Fruit fly (Drosophila melanogaster) whole organism, embryonic: Measurements from ENCODE around the gene Rbcn-3B.

ENCODE experiments used
- CG11456 ChIP-seq: fragments of 200-800 bp; sonication (Bioruptor generic); IDR thresholded peaks from 3 replicates; pipeline ENCODE4 v1.3.6; 2022; ENCODE audit warnings: missing biosample characterization, missing genetic modification characterization
- CG13424 ChIP-seq: fragments of 200-800 bp; sonication (Bioruptor generic); optimal IDR thresholded peaks from 2 replicates; lab custom pipeline; 2019; ENCODE audit warnings: missing biosample characterization, mild to moderate bottlenecking, missing genetic modification characterization, moderate library complexity
- CG15073 ChIP-seq: fragments of 200-800 bp; sonication (Bioruptor generic); optimal IDR thresholded peaks from 2 replicates; lab custom pipeline; 2016; ENCODE audit warnings: missing biosample characterization, missing genetic modification characterization
- CG15601 ChIP-seq: fragments of 200-800 bp; sonication (Bioruptor generic); optimal IDR thresholded peaks from 3 replicates; lab custom pipeline; 2019; ENCODE audit warnings: missing biosample characterization, mild to moderate bottlenecking, missing genetic modification characterization, moderate library complexity
- CG1603 ChIP-seq: fragments of 200-800 bp; sonication (Bioruptor generic); optimal IDR thresholded peaks from 2 replicates; lab custom pipeline; 2019; ENCODE audit warnings: missing biosample characterization, mild to moderate bottlenecking, missing genetic modification characterization, moderate library complexity
- CG1647 ChIP-seq: fragments of 200-800 bp; sonication (Bioruptor generic); optimal IDR thresholded peaks from 3 replicates; lab custom pipeline; 2016; ENCODE audit warnings: missing biosample characterization, missing genetic modification characterization
- CG16779 ChIP-seq: fragments of 200-800 bp; sonication (Bioruptor generic); IDR thresholded peaks from 2 replicates; pipeline ENCODE4 v1.3.6; 2022; ENCODE audit warnings: missing biosample characterization, missing genetic modification characterization
- CG18262 ChIP-seq: fragments of 200-800 bp; optimal IDR thresholded peaks from 3 replicates; lab custom pipeline; 2019; ENCODE audit warnings: missing biosample characterization, mild to moderate bottlenecking, missing genetic modification characterization, moderate library complexity
- CG2129 ChIP-seq: fragments of 200-800 bp; sonication (Bioruptor generic); IDR thresholded peaks from 2 replicates; pipeline ENCODE4 v1.3.6; 2022; ENCODE audit warnings: missing biosample characterization, missing genetic modification characterization; ENCODE audit not compliant: partially characterized antibody
- CG33213 ChIP-seq: fragments of 200-800 bp; sonication (Bioruptor generic); optimal IDR thresholded peaks from 3 replicates; lab custom pipeline; 2016; ENCODE audit warnings: missing biosample characterization, missing genetic modification characterization
- CG6813 ChIP-seq: fragments of 200-800 bp; sonication (Bioruptor generic); optimal IDR thresholded peaks from 2 replicates; lab custom pipeline; 2017; ENCODE audit warnings: missing biosample characterization, missing genetic modification characterization, mild to moderate bottlenecking, moderate library complexity, missing genetic modification reagents
- CG7357 ChIP-seq: fragments of 200-800 bp; sonication (Bioruptor generic); IDR thresholded peaks from 3 replicates; pipeline ENCODE4 v1.3.6; 2022; ENCODE audit warnings: missing biosample characterization, missing genetic modification characterization
- CG7786 ChIP-seq: fragments of 200-800 bp; sonication (Bioruptor generic); optimal IDR thresholded peaks from 2 replicates; lab custom pipeline; 2016; ENCODE audit warnings: missing biosample characterization, missing genetic modification characterization
- CG7928 ChIP-seq: fragments of 200-800 bp; sonication (Bioruptor generic); optimal IDR thresholded peaks from 2 replicates; lab custom pipeline; 2017; ENCODE audit warnings: missing biosample characterization, mild to moderate bottlenecking, missing genetic modification characterization
- CG8359 ChIP-seq: fragments of 200-800 bp; sonication (Bioruptor generic); optimal IDR thresholded peaks from 2 replicates; lab custom pipeline; 2017; ENCODE audit warnings: missing biosample characterization, mild to moderate bottlenecking, missing genetic modification characterization, borderline replicate concordance
- CG9797 ChIP-seq: fragments of 200-800 bp; sonication (Bioruptor generic); optimal IDR thresholded peaks from 3 replicates; lab custom pipeline; 2018; ENCODE audit warnings: missing biosample characterization, mild to moderate bottlenecking, missing genetic modification characterization
- CG9932 ChIP-seq: fragments of 200-800 bp; sonication (Bioruptor generic); IDR thresholded peaks from 2 replicates; pipeline ENCODE4 v1.3.6; 2022; ENCODE audit warnings: missing biosample characterization, missing genetic modification characterization
- Dfd ChIP-seq, 2 experiments: fragments of >200 bp; optimal IDR thresholded peaks; 2 replicates each; lab custom pipeline; 2017; ENCODE audit warnings: missing biosample characterization in 2 of 2, missing genetic modification characterization in 2 of 2
- HLHmδ ChIP-seq: fragments of 200-800 bp; sonication (Bioruptor generic); optimal IDR thresholded peaks from 2 replicates; lab custom pipeline; 2018; ENCODE audit warnings: missing biosample characterization, mild to moderate bottlenecking, missing genetic modification characterization, moderate library complexity
- HmgZ ChIP-seq: fragments of 200-800 bp; sonication (Bioruptor generic); optimal IDR thresholded peaks from 2 replicates; lab custom pipeline; 2018; ENCODE audit warnings: missing biosample characterization, mild to moderate bottlenecking, missing genetic modification characterization
- Hr3 ChIP-seq: fragments of 200-800 bp; sonication (Bioruptor generic); optimal IDR thresholded peaks from 3 replicates; lab custom pipeline; 2016; ENCODE audit warnings: missing biosample characterization, missing genetic modification characterization
- Jarid2 ChIP-seq: fragments of 200-800 bp; sonication (Bioruptor generic); optimal IDR thresholded peaks from 3 replicates; lab custom pipeline; 2017; ENCODE audit warnings: mild to moderate bottlenecking, missing biosample characterization, missing genetic modification reagents, missing genetic modification characterization
- MBD-R2 ChIP-seq: fragments of 200-800 bp; sonication (Bioruptor generic); IDR thresholded peaks from 2 replicates; pipeline ENCODE4 v1.3.6; 2022; ENCODE audit warnings: missing biosample characterization, missing genetic modification characterization
- Max ChIP-seq: fragments of 200-800 bp; sonication (Bioruptor generic); optimal IDR thresholded peaks from 2 replicates; lab custom pipeline; 2016; ENCODE audit warnings: missing biosample characterization, mild to moderate bottlenecking, missing genetic modification characterization
- NK7.1 ChIP-seq: fragments of 200-800 bp; sonication (Bioruptor generic); optimal IDR thresholded peaks from 3 replicates; lab custom pipeline; 2016; ENCODE audit warnings: missing biosample characterization, missing genetic modification characterization
- Neu2 ChIP-seq: fragments of 200-800 bp; sonication (Bioruptor generic); optimal IDR thresholded peaks from 3 replicates; lab custom pipeline; 2016; ENCODE audit warnings: missing biosample characterization, missing genetic modification characterization, borderline replicate concordance
- NfI ChIP-seq: fragments of 200-800 bp; sonication (Bioruptor generic); optimal IDR thresholded peaks from 3 replicates; lab custom pipeline; 2018; ENCODE audit warnings: missing biosample characterization, mild to moderate bottlenecking, missing genetic modification characterization, moderate library complexity
- Poxn ChIP-seq: fragments of 200-800 bp; sonication (Bioruptor generic); IDR thresholded peaks from 2 replicates; pipeline ENCODE4 v1.3.6; 2022; ENCODE audit warnings: missing biosample characterization, missing genetic modification characterization
- Rfx ChIP-seq: fragments of 200-800 bp; sonication (Bioruptor generic); IDR thresholded peaks from 2 replicates; pipeline ENCODE4 v1.3.6; 2022; ENCODE audit warnings: missing biosample characterization, missing genetic modification characterization
- Side ChIP-seq: fragments of 200-800 bp; sonication (Bioruptor generic); optimal IDR thresholded peaks from 2 replicates; lab custom pipeline; 2016; ENCODE audit warnings: missing biosample characterization, missing genetic modification characterization
- Sry-β ChIP-seq: fragments of 200-800 bp; sonication (Bioruptor generic); optimal IDR thresholded peaks from 2 replicates; lab custom pipeline; 2018; ENCODE audit warnings: missing biosample characterization, mild to moderate bottlenecking, missing genetic modification characterization, moderate library complexity
- Taf1 ChIP-seq: fragments of 200-800 bp; sonication (Bioruptor generic); IDR thresholded peaks from 2 replicates; pipeline ENCODE4 v1.3.6; 2022; ENCODE audit warnings: missing biosample characterization, missing genetic modification characterization
- chif ChIP-seq, 2 experiments: fragments of 200-800 bp; sonication (Bioruptor generic); optimal IDR thresholded peaks; 3 replicates each; lab custom pipeline; 2016; ENCODE audit warnings: missing biosample characterization in 2 of 2, missing genetic modification characterization in 2 of 2
- chinmo ChIP-seq: fragments of 200-800 bp; sonication (Bioruptor generic); IDR thresholded peaks from 4 replicates; pipeline ENCODE4 v1.3.6; 2022; ENCODE audit warnings: missing biosample characterization, missing genetic modification characterization; ENCODE audit not compliant: partially characterized antibody
- chm ChIP-seq: fragments of 200-800 bp; sonication (Bioruptor generic); IDR thresholded peaks from 2 replicates; pipeline ENCODE4 v1.3.6; 2022; ENCODE audit warnings: missing biosample characterization, missing genetic modification characterization
- corto ChIP-seq: fragments of 200-800 bp; sonication (Bioruptor generic); optimal IDR thresholded peaks from 2 replicates; lab custom pipeline; 2016; ENCODE audit warnings: missing biosample characterization, mild to moderate bottlenecking, missing genetic modification characterization, moderate library complexity
- emc ChIP-seq: fragments of 200-800 bp; sonication (Bioruptor generic); optimal IDR thresholded peaks from 2 replicates; lab custom pipeline; 2016; ENCODE audit warnings: missing biosample characterization, missing genetic modification characterization
- esg ChIP-seq: fragments of 200-800 bp; sonication (Bioruptor generic); conservative IDR thresholded peaks from 2 replicates; pipeline ENCODE4 v1.3.6; 2022; ENCODE audit warnings: missing biosample characterization, missing genetic modification characterization
- ftz-f1 ChIP-seq: fragments of 200-800 bp; sonication (Bioruptor generic); optimal IDR thresholded peaks from 2 replicates; lab custom pipeline; 2016; ENCODE audit warnings: missing biosample characterization, missing genetic modification characterization
- ham ChIP-seq: fragments of 200-800 bp; sonication (Bioruptor generic); IDR thresholded peaks from 2 replicates; pipeline ENCODE4 v1.3.6; 2022; ENCODE audit warnings: missing biosample characterization, missing genetic modification characterization
- hth ChIP-seq: fragments of >200 bp; optimal IDR thresholded peaks from 2 replicates; lab custom pipeline; 2017; ENCODE audit warnings: inconsistent platforms
- jing ChIP-seq: fragments of 200-800 bp; sonication (Bioruptor generic); optimal IDR thresholded peaks from 2 replicates; lab custom pipeline; 2018; ENCODE audit warnings: missing biosample characterization, mild to moderate bottlenecking, missing genetic modification characterization
- lmd ChIP-seq: fragments of 200-800 bp; sonication (Bioruptor generic); IDR thresholded peaks from 2 replicates; pipeline ENCODE4 v1.3.6; 2022; ENCODE audit warnings: missing biosample characterization, missing genetic modification characterization
- pfk ChIP-seq: fragments of 200-800 bp; sonication (Bioruptor generic); optimal IDR thresholded peaks from 2 replicates; lab custom pipeline; 2018; ENCODE audit warnings: missing biosample characterization, mild to moderate bottlenecking, missing genetic modification characterization, moderate library complexity
- phol ChIP-seq: fragments of 200-800 bp; sonication (Bioruptor generic); optimal IDR thresholded peaks from 3 replicates; lab custom pipeline; 2018; ENCODE audit warnings: missing biosample characterization, mild to moderate bottlenecking, missing genetic modification characterization, moderate library complexity
- pros ChIP-seq: fragments of 200-800 bp; sonication (Bioruptor generic); optimal IDR thresholded peaks from 3 replicates; lab custom pipeline; 2019; ENCODE audit warnings: missing biosample characterization, mild to moderate bottlenecking, missing genetic modification characterization, moderate library complexity
- psq ChIP-seq: fragments of 200-800 bp; sonication (Bioruptor generic); optimal IDR thresholded peaks from 2 replicates; lab custom pipeline; 2017; ENCODE audit warnings: missing biosample characterization, missing genetic modification characterization
- schlank ChIP-seq: fragments of 200-800 bp; sonication (Bioruptor generic); optimal IDR thresholded peaks from 2 replicates; lab custom pipeline; 2018; ENCODE audit warnings: missing biosample characterization, mild to moderate bottlenecking, missing genetic modification characterization
- seq ChIP-seq: fragments of 200-800 bp; sonication (Bioruptor generic); IDR thresholded peaks from 2 replicates; pipeline ENCODE4 v1.3.6; 2022; ENCODE audit warnings: missing biosample characterization, missing genetic modification characterization
- sna ChIP-seq: fragments of 200-800 bp; sonication (Bioruptor generic); IDR thresholded peaks from 2 replicates; pipeline ENCODE4 v1.3.6; 2022; ENCODE audit warnings: missing biosample characterization, missing genetic modification characterization; ENCODE audit not compliant: partially characterized antibody
- sob ChIP-seq: fragments of 200-800 bp; sonication (Bioruptor generic); IDR thresholded peaks from 2 replicates; pipeline ENCODE4 v1.3.6; 2022; ENCODE audit warnings: missing biosample characterization, missing genetic modification characterization
- yki ChIP-seq: fragments of >200 bp; optimal IDR thresholded peaks from 3 replicates; lab custom pipeline; 2018

The Rbcn-3B gene

DNA sequence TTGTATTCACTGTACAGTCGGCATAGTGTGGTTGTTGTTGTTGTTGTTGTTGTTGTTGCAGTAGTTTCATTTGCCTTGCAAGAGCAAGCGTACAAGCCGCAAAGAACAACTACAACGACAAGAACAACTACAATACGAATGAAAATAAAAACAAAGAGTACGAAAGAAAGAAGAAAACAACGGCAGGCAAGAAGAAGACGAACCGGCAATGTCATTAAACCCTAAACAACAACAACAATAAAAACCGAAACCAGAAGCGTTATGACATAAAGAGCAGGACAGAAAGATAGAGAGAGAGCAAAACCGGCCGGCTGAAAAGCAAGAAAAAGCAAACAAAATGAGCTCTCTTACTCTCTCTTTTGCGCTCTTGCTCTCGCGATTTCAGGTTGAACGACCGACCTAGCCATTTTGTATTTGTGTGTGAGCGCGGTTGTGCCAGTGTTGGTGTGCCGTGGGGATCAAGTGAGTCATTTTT is 39.2 kb downstream of the Rbcn-3B start (continued):
- TF ChIP-seq CG9932 (GFP tag; lab: Robert Waterston, UW), result no peak
- no peak for TF ChIP-seq Poxn (GFP tag; lab: Robert Waterston, UW)
- TF ChIP-seq jing, result no peak
- TF ChIP-seq CG15073 (GFP tag; lab: Kevin White, UChicago), result no peak
- TF ChIP-seq CG7928, result no peak
- TF ChIP-seq Jarid2 (GFP tag; lab: Kevin White, UChicago), result no peak
- no peak for TF ChIP-seq sna (GFP tag; lab: Robert Waterston, UW)
- no peak for TF ChIP-seq CG15601 (tag; lab: Kevin White, UChicago)
- no peak for TF ChIP-seq Max (GFP tag; lab: Kevin White, UChicago)
- no peak for TF ChIP-seq ftz-f1 (GFP tag; lab: Kevin White, UChicago)
- no peak for TF ChIP-seq CG8359 (GFP tag; lab: Kevin White, UChicago)
- TF ChIP-seq schlank (tag; lab: Kevin White, UChicago), result no peak
- TF ChIP-seq pfk (GFP tag; lab: Kevin White, UChicago), result no peak
- 0 out of 4 replicates have a peak, but pooled peaks have one; percentile 70 for TF ChIP-seq chinmo
- TF ChIP-seq CG11456 (GFP tag; lab: Robert Waterston, UW), result no peak
- TF ChIP-seq ham (GFP tag; lab: Robert Waterston, UW), result no peak
- no peak for TF ChIP-seq chm (GFP tag; lab: Robert Waterston, UW)
- TF ChIP-seq CG7357 (GFP tag; lab: Robert Waterston, UW), result no peak
- no peak for TF ChIP-seq sob (GFP tag; lab: Robert Waterston, UW)
- no peak for TF ChIP-seq CG16779
- TF ChIP-seq CG7786 (GFP tag; lab: Kevin White, UChicago), result no peak
- TF ChIP-seq psq, result peak; percentile 41
- TF ChIP-seq MBD-R2 (GFP tag; lab: Robert Waterston, UW), result no peak
- no peak for TF ChIP-seq CG6813
- peak; percentile 78 for TF ChIP-seq yki (lab: Kevin White, UChicago)
- TF ChIP-seq phol, result no peak
- TF ChIP-seq Hr3, result no peak
- TF ChIP-seq CG1647 (GFP tag; lab: Kevin White, UChicago), result no peak
- TF ChIP-seq CG9797 (GFP tag; lab: Kevin White, UChicago), result no peak
- TF ChIP-seq seq (GFP tag; lab: Robert Waterston, UW), result no peak
- no peak for TF ChIP-seq Dfd (GFP tag; optimal IDR thresholded peaks at IDR 0.05; lab: Kevin White, UChicago)
- TF ChIP-seq Side (GFP tag; lab: Kevin White, UChicago), result no peak
- no peak for TF ChIP-seq NfI
- TF ChIP-seq Neu2 (GFP tag; lab: Kevin White, UChicago), result no peak
- TF ChIP-seq chif (GFP tag; optimal IDR thresholded peaks at IDR 0.05; lab: Kevin White, UChicago), result no peak
- TF ChIP-seq pros (GFP tag; lab: Kevin White, UChicago), result peak; percentile 86
- peak; percentile 24 for TF ChIP-seq corto (GFP tag; lab: Kevin White, UChicago)
- TF ChIP-seq HLHmδ (GFP tag; lab: Kevin White, UChicago), result no peak
- no peak for TF ChIP-seq Rfx (GFP tag; lab: Robert Waterston, UW)
- no peak for TF ChIP-seq CG33213 (GFP tag; lab: Kevin White, UChicago)
- TF ChIP-seq CG13424 (tag; lab: Kevin White, UChicago), result no peak
- TF ChIP-seq emc, result no peak
- TF ChIP-seq CG2129 (GFP tag; lab: Robert Waterston, UW), result no peak
- TF ChIP-seq hth (lab: Kevin White, UChicago), result no peak
- TF ChIP-seq CG18262, result peak; percentile 0
- no peak for TF ChIP-seq Sry-β
- TF ChIP-seq HmgZ (tag; lab: Kevin White, UChicago), result no peak
- TF ChIP-seq NK7.1 (GFP tag; lab: Kevin White, UChicago), result no peak
- no peak for TF ChIP-seq lmd (GFP tag; lab: Robert Waterston, UW)
- TF ChIP-seq Taf1 (GFP tag; lab: Robert Waterston, UW), result no peak
- TF ChIP-seq esg, result no peak
- TF ChIP-seq CG1603, result no peak
